Worm (Caenorhabditis elegans) whole organism, early embryonic: Measurements from ENCODE around the gene Y55F3AM.9.

Source experiments
- B0310.2 ChIP-seq: sonication (generic microtip); optimal IDR thresholded peaks from 2 replicates; lab custom pipeline; 2016; ENCODE audit warnings: mild to moderate bottlenecking, missing genetic modification characterization, missing compliant biosample characterization
- F13C5.2 ChIP-seq: sonication (generic microtip); optimal IDR thresholded peaks from 2 replicates; lab custom pipeline; 2017; ENCODE audit warnings: mild to moderate bottlenecking, missing genetic modification characterization, inconsistent platforms, missing compliant biosample characterization
- ama-1 ChIP-seq: fragments of 150-350 bp; optimal IDR thresholded peaks from 2 replicates; lab custom pipeline; 2014
- ceh-13 ChIP-seq: fragments of 200-800 bp; sonication (Bioruptor generic); optimal IDR thresholded peaks from 2 replicates; lab custom pipeline; 2018; ENCODE audit warnings: mild to moderate bottlenecking, missing genetic modification characterization, missing compliant biosample characterization
- ets-7 ChIP-seq: sonication (generic microtip); optimal IDR thresholded peaks from 2 replicates; lab custom pipeline; 2016; ENCODE audit warnings: missing genotype, missing genetic modification characterization, missing compliant biosample characterization
- hmbx-1 ChIP-seq: sonication (generic microtip); optimal IDR thresholded peaks from 2 replicates; lab custom pipeline; 2016; ENCODE audit warnings: mild to moderate bottlenecking, missing genetic modification characterization, missing compliant biosample characterization
- tbx-37 ChIP-seq: fragments of 200-800 bp; sonication (Bioruptor generic); conservative IDR thresholded peaks from 2 replicates; pipeline ENCODE4 v1.3.6; 2022; ENCODE audit warnings: missing genetic modification reagents, missing genetic modification characterization, missing compliant biosample characterization
- tra-4 ChIP-seq: sonication (generic microtip); optimal IDR thresholded peaks from 2 replicates; lab custom pipeline; 2017; ENCODE audit warnings: missing genetic modification characterization, missing compliant biosample characterization

- TF ChIP-seq ama-1 (lab: Kevin White, UChicago) (no peak), tbx-37 (GFP tag; lab: Robert Waterston, UW) (no peak), ceh-13 (GFP tag; lab: Kevin White, UChicago) (no peak), hmbx-1 (tag; lab: Kevin White, UChicago) (no peak), ets-7 (tag; lab: Kevin White, UChicago) (no peak), tra-4 (tag; lab: Kevin White, UChicago) (no peak), B0310.2 (tag; lab: Kevin White, UChicago) (no peak), F13C5.2 (tag; lab: Kevin White, UChicago) (no peak)
Observed at ce11 chrIV:990352-990751, 19.2 kb downstream of the Y55F3AM.9 start, which contains the start of gene egrh-2.
